Fruit fly (Drosophila melanogaster): ENCODE data around the gene CG42811.

The CG42811 gene

dm6 chr3R:24367120-24367519 lies at the start of gene CG42811:
Gene CG42811 (minus strand): TSS chr3R:24367220.
- TF ChIP-seq salr (GFP tag; optimal IDR thresholded peaks at IDR 0.05) (no peak), Eip75B (GFP tag; optimal IDR thresholded peaks at IDR 0.05) (no peak), fd85E (GFP tag; optimal IDR thresholded peaks at IDR 0.05) (no peak), CG1621 (tag; optimal IDR thresholded peaks at IDR 0.05) (no peak), dsx (GFP tag; optimal IDR thresholded peaks at IDR 0.05; ENCODE audit: poor library complexity, severe bottlenecking) (no peak)

dm6 chr3R:24392207-24392939 lies 25.4 kb upstream of the CG42811 start, which contains the start of gene CG13616:
Gene CG13616 (plus strand): TSS chr3R:24392889.
- TF ChIP-seq CG6792 (GFP tag; optimal IDR thresholded peaks at IDR 0.05) (no peak), Ets96B (tag; optimal IDR thresholded peaks at IDR 0.05) (no peak), Sox102F (GFP tag; optimal IDR thresholded peaks at IDR 0.05) (no peak), CG6163 (GFP tag; IDR thresholded peaks at IDR 0.05) (no peak), ss (GFP tag; optimal IDR thresholded peaks at IDR 0.05) (no peak), CG8632 (GFP tag; optimal IDR thresholded peaks at IDR 0.05) (no peak), CG16779 (tag; optimal IDR thresholded peaks at IDR 0.05) (no peak), Eip75B (GFP tag; optimal IDR thresholded peaks at IDR 0.05) (no peak), CG31627 (GFP tag; optimal IDR thresholded peaks at IDR 0.05) (peak; percentile 25), CG7368 (GFP tag; optimal IDR thresholded peaks at IDR 0.05) (no peak), vri (GFP tag; optimal IDR thresholded peaks at IDR 0.05) (no peak), Eip78C (GFP tag) (peak; percentile 69), CG34406 (GFP tag; optimal IDR thresholded peaks at IDR 0.05) (peak; percentile 19), CG11762 (GFP tag; optimal IDR thresholded peaks at IDR 0.05; ENCODE audit: insufficient read depth) (no peak), Sox14 (GFP tag; optimal IDR thresholded peaks at IDR 0.05) (no peak), cyc (GFP tag; optimal IDR thresholded peaks at IDR 0.05) (peak; percentile 30), CG11902 (GFP tag; optimal IDR thresholded peaks at IDR 0.05) (peak; percentile 36), CG11294 (GFP tag; IDR thresholded peaks at IDR 0.05) (no peak), svp (GFP tag) (peak; percentile 69), Met (GFP tag; optimal IDR thresholded peaks at IDR 0.05) (peak; percentile 1), CG6276 (GFP tag; optimal IDR thresholded peaks at IDR 0.05) (no peak), Hr39 (GFP tag; optimal IDR thresholded peaks at IDR 0.05) (peak; percentile 38), esn (GFP tag; optimal IDR thresholded peaks at IDR 0.05) (no peak), salr (GFP tag; optimal IDR thresholded peaks at IDR 0.05) (no peak), CG10631 (GFP tag; optimal IDR thresholded peaks at IDR 0.05) (no peak), CG3919 (GFP tag; optimal IDR thresholded peaks at IDR 0.05) (no peak), Hr4 (GFP tag; optimal IDR thresholded peaks at IDR 0.05) (no peak), Smox (GFP tag; optimal IDR thresholded peaks at IDR 0.05) (peak; percentile 15), dac (GFP tag; optimal IDR thresholded peaks at IDR 0.05) (no peak), OdsH (GFP tag; optimal IDR thresholded peaks at IDR 0.05) (no peak), achi (GFP tag; optimal IDR thresholded peaks at IDR 0.05) (no peak), CG15336 (GFP tag; IDR thresholded peaks at IDR 0.05) (no peak), Gug (GFP tag; IDR thresholded peaks at IDR 0.05) (no peak)

- TF ChIP-seq fd85E (GFP tag; optimal IDR thresholded peaks at IDR 0.05) (no peak), Hr39 (GFP tag; optimal IDR thresholded peaks at IDR 0.05) (no peak), Lpt (GFP tag; optimal IDR thresholded peaks at IDR 0.05) (no peak), CG8119 (GFP tag; IDR thresholded peaks at IDR 0.05) (no peak)
These were observed 23.2 kb upstream of the CG42811 start, which contains the start of the genes CG5768 and CG13615 for dm6 chr3R:24390239-24390638. Gene CG5768 (minus strand): TSS chr3R:24390339. Gene CG13615 (plus strand): TSS chr3R:24390518.
